Fruit fly (Drosophila melanogaster): ENCODE data around the gene CG8870.
A peak's percentile ranks its signal among the peaks of the same experiment; 100 is the strongest.

Gene CG8870

dm6 chr3R:13412704-13413103, 33.1 kb downstream of the CG8870 start:
- TF ChIP-seq noc (tag; optimal IDR thresholded peaks at IDR 0.05): no peak

- TF ChIP-seq noc (tag; optimal IDR thresholded peaks at IDR 0.05): no peak
Observed at dm6 chr3R:13415186-13415585, 35.5 kb downstream of the CG8870 start, which contains the start of gene yellow-e. Gene yellow-e, minus strand, starts transcription at chr3R:13415286.

- no peak for TF ChIP-seq noc (tag; optimal IDR thresholded peaks at IDR 0.05)
Observed at dm6 chr3R:13417067-13417595, 37.5 kb downstream of the CG8870 start.

dm6 chr3R:13419979-13420378, 40.3 kb downstream of the CG8870 start, which contains the start of gene Ir87a:
Gene Ir87a, plus strand, starts transcription at chr3R:13420279.
- TF ChIP-seq noc (tag; optimal IDR thresholded peaks at IDR 0.05): no peak

dm6 chr3R:13422178-13422577, 42.5 kb downstream of the CG8870 start:
- TF ChIP-seq noc (tag; optimal IDR thresholded peaks at IDR 0.05): no peak

dm6 chr3R:13425470-13426033, 45.9 kb downstream of the CG8870 start, which contains the start of gene Act87E:
Gene Act87E, plus strand, starts transcription at chr3R:13425983.
- peak; percentile 12 for TF ChIP-seq noc (tag; optimal IDR thresholded peaks at IDR 0.05)

- TF ChIP-seq noc (tag; optimal IDR thresholded peaks at IDR 0.05): peak; percentile 57
Observed at dm6 chr3R:13428341-13429040, 48.8 kb downstream of the CG8870 start.

Data from whole organism, larva.